Fruit fly (Drosophila melanogaster): Measurements from ENCODE around the gene Gr77a.

Gene Gr77a

dm6 chr3L:20739414-20739813 lies at the start of gene Gr77a:
Gene Gr77a (minus strand): TSS chr3L:20739430.
- TF ChIP-seq CG11617 (GFP tag; optimal IDR thresholded peaks at IDR 0.05) (no peak), tj (GFP tag; optimal IDR thresholded peaks at IDR 0.05) (no peak), Mnt (GFP tag; optimal IDR thresholded peaks at IDR 0.05) (no peak), CG5204 (GFP tag; optimal IDR thresholded peaks at IDR 0.05) (no peak), bab1 (GFP tag; optimal IDR thresholded peaks at IDR 0.05) (no peak), CG33017 (tag; optimal IDR thresholded peaks at IDR 0.05) (no peak), toe (GFP tag; optimal IDR thresholded peaks at IDR 0.05) (no peak), cnc (optimal IDR thresholded peaks at IDR 0.05) (no peak), ovo (GFP tag; optimal IDR thresholded peaks at IDR 0.05) (no peak), CG14711 (tag; optimal IDR thresholded peaks at IDR 0.05) (no peak), pad (GFP tag; optimal IDR thresholded peaks at IDR 0.05) (no peak), CG1620 (GFP tag; optimal IDR thresholded peaks at IDR 0.05) (no peak), kay (GFP tag; ENCODE audit: borderline replicate concordance) (no peak), CG7045 (GFP tag; optimal IDR thresholded peaks at IDR 0.05) (no peak), CG12768 (GFP tag; optimal IDR thresholded peaks at IDR 0.05) (no peak), cic (GFP tag; optimal IDR thresholded peaks at IDR 0.05) (no peak), Crg-1 (GFP tag; optimal IDR thresholded peaks at IDR 0.05) (no peak)

dm6 chr3L:20787835-20788380 lies 48.7 kb upstream of the Gr77a start, which contains the start of gene CG11396:
Gene CG11396 (minus strand): TSS chr3L:20788137.
- TF ChIP-seq CG14711 (tag; optimal IDR thresholded peaks at IDR 0.05) (no peak), CG11617 (GFP tag; optimal IDR thresholded peaks at IDR 0.05) (no peak), cic (GFP tag; optimal IDR thresholded peaks at IDR 0.05) (no peak), CG33017 (tag; optimal IDR thresholded peaks at IDR 0.05) (no peak), CG12768 (GFP tag; optimal IDR thresholded peaks at IDR 0.05) (no peak), bab1 (GFP tag; optimal IDR thresholded peaks at IDR 0.05) (peak; percentile 34)

dm6 chr3L:20785742-20786427 lies 46.7 kb upstream of the Gr77a start, which contains the start of gene Pcif1:
Gene Pcif1 (minus strand): TSS chr3L:20786197.
- TF ChIP-seq CG7045 (GFP tag; optimal IDR thresholded peaks at IDR 0.05): no peak
- no peak for TF ChIP-seq Hr96 (GFP tag; optimal IDR thresholded peaks at IDR 0.05)
- peak; percentile 53 for TF ChIP-seq bab1 (GFP tag; optimal IDR thresholded peaks at IDR 0.05)
- TF ChIP-seq pad (GFP tag; optimal IDR thresholded peaks at IDR 0.05): no peak
- TF ChIP-seq ovo (GFP tag; optimal IDR thresholded peaks at IDR 0.05): no peak
- no peak for TF ChIP-seq tj (GFP tag; optimal IDR thresholded peaks at IDR 0.05)
- no peak for TF ChIP-seq CG5204 (GFP tag; optimal IDR thresholded peaks at IDR 0.05)
- no peak for TF ChIP-seq CG11617 (GFP tag; optimal IDR thresholded peaks at IDR 0.05)
- no peak for TF ChIP-seq cnc (optimal IDR thresholded peaks at IDR 0.05)
- peak; percentile 17 for TF ChIP-seq toe (GFP tag; optimal IDR thresholded peaks at IDR 0.05)
- TF ChIP-seq CG33017 (tag; optimal IDR thresholded peaks at IDR 0.05): no peak
- peak; percentile 34 for TF ChIP-seq CG7101 (tag; optimal IDR thresholded peaks at IDR 0.05)
- no peak for TF ChIP-seq cic (GFP tag; optimal IDR thresholded peaks at IDR 0.05)
- TF ChIP-seq CG12768 (GFP tag; optimal IDR thresholded peaks at IDR 0.05): no peak
- peak; percentile 11 for TF ChIP-seq CG1620 (GFP tag; optimal IDR thresholded peaks at IDR 0.05)
- no peak for TF ChIP-seq Mnt (GFP tag; optimal IDR thresholded peaks at IDR 0.05)
- peak; percentile 42 for TF ChIP-seq Crg-1 (GFP tag; optimal IDR thresholded peaks at IDR 0.05)
- TF ChIP-seq CG14711 (tag; optimal IDR thresholded peaks at IDR 0.05): no peak
- no peak for TF ChIP-seq Clk (GFP tag; optimal IDR thresholded peaks at IDR 0.05)
- TF ChIP-seq kay (GFP tag; ENCODE audit: borderline replicate concordance): no peak

- peak; percentile 47 for TF ChIP-seq CG7101 (tag; optimal IDR thresholded peaks at IDR 0.05)
- TF ChIP-seq CG12768 (GFP tag; optimal IDR thresholded peaks at IDR 0.05): peak; percentile 5
- TF ChIP-seq Mnt (GFP tag; optimal IDR thresholded peaks at IDR 0.05): peak; percentile 58
- TF ChIP-seq tj (GFP tag; optimal IDR thresholded peaks at IDR 0.05): peak; percentile 47
- peak; percentile 4 for TF ChIP-seq CG7045 (GFP tag; optimal IDR thresholded peaks at IDR 0.05)
- peak; percentile 73 for TF ChIP-seq toe (GFP tag; optimal IDR thresholded peaks at IDR 0.05)
- TF ChIP-seq Crg-1 (GFP tag; optimal IDR thresholded peaks at IDR 0.05): peak; percentile 31
- peak; percentile 54 for TF ChIP-seq CG11617 (GFP tag; optimal IDR thresholded peaks at IDR 0.05)
- no peak for TF ChIP-seq cnc (optimal IDR thresholded peaks at IDR 0.05)
- peak; percentile 62 for TF ChIP-seq cic (GFP tag; optimal IDR thresholded peaks at IDR 0.05)
- TF ChIP-seq bab1 (GFP tag; optimal IDR thresholded peaks at IDR 0.05): peak; percentile 49
- TF ChIP-seq kay (GFP tag; ENCODE audit: borderline replicate concordance): no peak
- peak; percentile 60 for TF ChIP-seq Hr96 (GFP tag; optimal IDR thresholded peaks at IDR 0.05)
- TF ChIP-seq CG5204 (GFP tag; optimal IDR thresholded peaks at IDR 0.05): no peak
- TF ChIP-seq pad (GFP tag; optimal IDR thresholded peaks at IDR 0.05): peak; percentile 68
- no peak for TF ChIP-seq Clk (GFP tag; optimal IDR thresholded peaks at IDR 0.05)
- TF ChIP-seq CG1620 (GFP tag; optimal IDR thresholded peaks at IDR 0.05): peak; percentile 15
- no peak for TF ChIP-seq CG14711 (tag; optimal IDR thresholded peaks at IDR 0.05)
- TF ChIP-seq CG33017 (tag; optimal IDR thresholded peaks at IDR 0.05): peak; percentile 39
- TF ChIP-seq ovo (GFP tag; optimal IDR thresholded peaks at IDR 0.05): peak; percentile 93
Observed at dm6 chr3L:20784812-20785671, 45.8 kb upstream of the Gr77a start.

dm6 chr3L:20784394-20784793 lies 45.2 kb upstream of the Gr77a start:
- TF ChIP-seq Hr96 (GFP tag; optimal IDR thresholded peaks at IDR 0.05) (no peak), CG5204 (GFP tag; optimal IDR thresholded peaks at IDR 0.05) (no peak), Mnt (GFP tag; optimal IDR thresholded peaks at IDR 0.05) (no peak), toe (GFP tag; optimal IDR thresholded peaks at IDR 0.05) (no peak), CG7101 (tag; optimal IDR thresholded peaks at IDR 0.05) (no peak), CG1620 (GFP tag; optimal IDR thresholded peaks at IDR 0.05) (no peak), pad (GFP tag; optimal IDR thresholded peaks at IDR 0.05) (no peak), cic (GFP tag; optimal IDR thresholded peaks at IDR 0.05) (no peak), CG33017 (tag; optimal IDR thresholded peaks at IDR 0.05) (no peak), CG14711 (tag; optimal IDR thresholded peaks at IDR 0.05) (no peak), ovo (GFP tag; optimal IDR thresholded peaks at IDR 0.05) (no peak), CG7045 (GFP tag; optimal IDR thresholded peaks at IDR 0.05) (no peak), Crg-1 (GFP tag; optimal IDR thresholded peaks at IDR 0.05) (no peak)

All from whole organism, adult.